Fruit fly (Drosophila melanogaster) Kc167 (cell line): ENCODE results near the gene NijA.

Source experiments
- h ChIP-seq: fragments of >200 bp; optimal IDR thresholded peaks from 3 replicates; lab custom pipeline; 2018; ENCODE audit warnings: missing external identifiers
- psq ChIP-seq: fragments of >200 bp; optimal IDR thresholded peaks from 2 replicates; lab custom pipeline; 2017; ENCODE audit warnings: missing external identifiers
- ttk ChIP-seq: sonication (Bioruptor generic); optimal IDR thresholded peaks from 2 replicates; lab custom pipeline; 2017; ENCODE audit warnings: missing external identifiers

DNA sequence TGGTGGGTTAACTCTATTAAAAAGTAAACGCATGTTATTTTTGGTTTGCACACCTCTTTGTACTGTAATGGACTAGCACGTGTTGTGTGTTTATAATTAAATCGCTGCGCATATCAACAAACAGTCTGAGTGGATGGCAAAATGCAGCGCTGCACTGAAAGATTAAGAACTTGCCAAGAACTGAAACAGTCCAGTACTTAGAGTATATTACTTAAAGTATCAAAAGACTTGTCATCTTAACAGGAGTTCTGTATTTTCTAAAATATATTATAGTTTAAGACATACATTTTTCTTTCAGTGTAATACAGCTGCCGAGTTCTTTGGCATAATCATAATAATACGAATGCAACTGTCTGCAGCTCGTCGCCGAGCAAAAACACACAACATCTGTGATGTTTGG is 48.2 kb downstream of the NijA start:
- TF ChIP-seq h (lab: Kevin White, UChicago) (no peak), ttk (lab: Kevin White, UChicago) (no peak), psq (lab: Kevin White, UChicago) (no peak)
